Fruit fly (Drosophila melanogaster): Measurements from ENCODE around the gene Cpr78Cb.

The Cpr78Cb gene

dm6 chr3L:21253761-21254523 lies 40.4 kb upstream of the Cpr78Cb start (continued):
- TF ChIP-seq Blimp-1 (GFP tag; optimal IDR thresholded peaks at IDR 0.05) (peak; percentile 97), Sox14 (GFP tag; optimal IDR thresholded peaks at IDR 0.05) (peak; percentile 98), CG9139 (GFP tag; optimal IDR thresholded peaks at IDR 0.05) (peak; percentile 98), pdm3 (GFP tag; optimal IDR thresholded peaks at IDR 0.05) (peak; percentile 99), CG16779 (tag; optimal IDR thresholded peaks at IDR 0.05) (peak; percentile 90), dsx (GFP tag; optimal IDR thresholded peaks at IDR 0.05; ENCODE audit: poor library complexity, severe bottlenecking) (peak; percentile 98), Ets96B (tag; optimal IDR thresholded peaks at IDR 0.05) (peak; percentile 99), acj6 (GFP tag; optimal IDR thresholded peaks at IDR 0.05) (peak; percentile 99), CG11902 (GFP tag; optimal IDR thresholded peaks at IDR 0.05) (peak; percentile 99), CG6854 (GFP tag; optimal IDR thresholded peaks at IDR 0.05) (peak; percentile 99), Hr38 (GFP tag; optimal IDR thresholded peaks at IDR 0.05) (no peak), Gug (GFP tag; IDR thresholded peaks at IDR 0.05) (peak; percentile 72), CG3032 (tag; optimal IDR thresholded peaks at IDR 0.05) (peak; percentile 99), net (GFP tag; optimal IDR thresholded peaks at IDR 0.05) (peak; percentile 97), CG6808 (GFP tag; optimal IDR thresholded peaks at IDR 0.05) (peak; percentile 98), CG34406 (GFP tag; optimal IDR thresholded peaks at IDR 0.05) (peak; percentile 99), Lpt (GFP tag; optimal IDR thresholded peaks at IDR 0.05) (peak; percentile 89), CG11762 (GFP tag; optimal IDR thresholded peaks at IDR 0.05; ENCODE audit: insufficient read depth) (peak; percentile 97)

dm6 chr3L:21254524-21254972 lies 39.7 kb upstream of the Cpr78Cb start:
- peak; percentile 43 for TF ChIP-seq svp (GFP tag)
- no peak for TF ChIP-seq Met (GFP tag; optimal IDR thresholded peaks at IDR 0.05)
- TF ChIP-seq ss (GFP tag; optimal IDR thresholded peaks at IDR 0.05) = no peak
- TF ChIP-seq Eip78C (GFP tag) = peak; percentile 57
- TF ChIP-seq CG11294 (GFP tag; IDR thresholded peaks at IDR 0.05) = no peak
- peak; percentile 60 for TF ChIP-seq CG1621 (tag; optimal IDR thresholded peaks at IDR 0.05)
- TF ChIP-seq CG9139 (GFP tag; optimal IDR thresholded peaks at IDR 0.05) = peak; percentile 21

dm6 chr3L:21256062-21257023 lies 37.9 kb upstream of the Cpr78Cb start:
- TF ChIP-seq dac (GFP tag; optimal IDR thresholded peaks at IDR 0.05) = no peak
- TF ChIP-seq CG6808 (GFP tag; optimal IDR thresholded peaks at IDR 0.05) = no peak
- TF ChIP-seq Eip93F (GFP tag; optimal IDR thresholded peaks at IDR 0.05) = no peak
- TF ChIP-seq Blimp-1 (GFP tag; optimal IDR thresholded peaks at IDR 0.05) = peak; percentile 30
- TF ChIP-seq esn (GFP tag; optimal IDR thresholded peaks at IDR 0.05) = peak; percentile 51
- peak; percentile 56 for TF ChIP-seq topi (GFP tag; optimal IDR thresholded peaks at IDR 0.05)
- no peak for TF ChIP-seq CG3032 (tag; optimal IDR thresholded peaks at IDR 0.05)
- no peak for TF ChIP-seq CG10631 (GFP tag; optimal IDR thresholded peaks at IDR 0.05)
- TF ChIP-seq salr (GFP tag; optimal IDR thresholded peaks at IDR 0.05) = no peak
- TF ChIP-seq CG34406 (GFP tag; optimal IDR thresholded peaks at IDR 0.05) = no peak
- TF ChIP-seq CG8119 (GFP tag; IDR thresholded peaks at IDR 0.05) = no peak
- TF ChIP-seq acj6 (GFP tag; optimal IDR thresholded peaks at IDR 0.05) = no peak
- no peak for TF ChIP-seq Sox14 (GFP tag; optimal IDR thresholded peaks at IDR 0.05)
- TF ChIP-seq spab (GFP tag; optimal IDR thresholded peaks at IDR 0.05) = no peak
- no peak for TF ChIP-seq Gug (GFP tag; IDR thresholded peaks at IDR 0.05)
- no peak for TF ChIP-seq CG16779 (tag; optimal IDR thresholded peaks at IDR 0.05)
- no peak for TF ChIP-seq CG8632 (GFP tag; optimal IDR thresholded peaks at IDR 0.05)
- TF ChIP-seq CG6792 (GFP tag; optimal IDR thresholded peaks at IDR 0.05) = no peak
- TF ChIP-seq net (GFP tag; optimal IDR thresholded peaks at IDR 0.05) = no peak
- TF ChIP-seq CG6276 (GFP tag; optimal IDR thresholded peaks at IDR 0.05) = no peak
- TF ChIP-seq CG3919 (GFP tag; optimal IDR thresholded peaks at IDR 0.05) = no peak
- TF ChIP-seq Ets96B (tag; optimal IDR thresholded peaks at IDR 0.05) = no peak
- TF ChIP-seq CG10669 (GFP tag; optimal IDR thresholded peaks at IDR 0.05) = no peak
- peak; percentile 50 for TF ChIP-seq Sox102F (GFP tag; optimal IDR thresholded peaks at IDR 0.05)
- no peak for TF ChIP-seq fd85E (GFP tag; optimal IDR thresholded peaks at IDR 0.05)
- TF ChIP-seq Eip78C (GFP tag) = peak; percentile 83
- no peak for TF ChIP-seq fkh (GFP tag; optimal IDR thresholded peaks at IDR 0.05)
- TF ChIP-seq CG11902 (GFP tag; optimal IDR thresholded peaks at IDR 0.05) = no peak
- no peak for TF ChIP-seq Eip75B (GFP tag; optimal IDR thresholded peaks at IDR 0.05)
- no peak for TF ChIP-seq pdm3 (GFP tag; optimal IDR thresholded peaks at IDR 0.05)
- TF ChIP-seq Lpt (GFP tag; optimal IDR thresholded peaks at IDR 0.05) = no peak
- TF ChIP-seq CG7368 (GFP tag; optimal IDR thresholded peaks at IDR 0.05) = no peak
